Worm (Caenorhabditis elegans): ENCODE results near the gene tdo-2.
A peak's percentile ranks its signal among the peaks of the same experiment; 100 is the strongest.

ce11 chrIII:5897468-5897867 is 22.3 kb downstream of the tdo-2 start:
- TF ChIP-seq ztf-4 (tag; optimal IDR thresholded peaks at IDR 0.05) = no peak
- no peak for TF ChIP-seq nhr-12 (tag; optimal IDR thresholded peaks at IDR 0.05)
- no peak for TF ChIP-seq unc-98 (GFP tag; IDR thresholded peaks at IDR 0.05)
- peak in 1 of 2 experiments; percentile 27 for TF ChIP-seq lsy-2 (tag; optimal IDR thresholded peaks at IDR 0.05)
- no peak for TF ChIP-seq lin-35 (GFP tag; optimal IDR thresholded peaks at IDR 0.05)
- no peak for TF ChIP-seq alr-1 (tag; optimal IDR thresholded peaks at IDR 0.05; ENCODE audit: borderline replicate concordance)
- TF ChIP-seq fkh-10 (GFP tag; optimal IDR thresholded peaks at IDR 0.05) = no peak
- TF ChIP-seq pqm-1 (tag; optimal IDR thresholded peaks at IDR 0.05) = no peak
- no peak for TF ChIP-seq mdl-1 (tag; optimal IDR thresholded peaks at IDR 0.05)
- peak; percentile 22 for TF ChIP-seq nhr-71 (tag; optimal IDR thresholded peaks at IDR 0.05)
- TF ChIP-seq elt-3 (tag; optimal IDR thresholded peaks at IDR 0.05) = no peak

Data from whole organism, L1 larva.